Fruit fly (Drosophila melanogaster): ENCODE results near the gene wor.
A peak's percentile ranks its signal among the peaks of the same experiment; 100 is the strongest.

The wor gene

dm6 chr2L:15386075-15386474, 39.3 kb downstream of the wor start (continued):
- TF ChIP-seq CG17802 (tag; optimal IDR thresholded peaks at IDR 0.05) (no peak), GATAe (GFP tag; conservative IDR thresholded peaks at IDR 0.05) (no peak), Gsc (GFP tag; IDR thresholded peaks at IDR 0.05) (no peak), CG2678 (tag; optimal IDR thresholded peaks at IDR 0.05) (peak; percentile 15), HmgD (GFP tag; optimal IDR thresholded peaks at IDR 0.05) (no peak), CG3065 (GFP tag; optimal IDR thresholded peaks at IDR 0.05) (no peak), HLHmδ (GFP tag; optimal IDR thresholded peaks at IDR 0.05) (no peak), trem (tag; optimal IDR thresholded peaks at IDR 0.05) (peak; percentile 21), fu2 (GFP tag; optimal IDR thresholded peaks at IDR 0.05) (no peak), CG17385 (GFP tag; optimal IDR thresholded peaks at IDR 0.05) (no peak), CG4820 (GFP tag; optimal IDR thresholded peaks at IDR 0.05) (peak; percentile 15), Opbp (GFP tag; IDR thresholded peaks at IDR 0.05; ENCODE audit: partially characterized antibody) (no peak), Mrtf (GFP tag; IDR thresholded peaks at IDR 0.05) (no peak), Deaf1 (tag; optimal IDR thresholded peaks at IDR 0.05) (no peak), lbe (GFP tag; optimal IDR thresholded peaks at IDR 0.05) (peak; percentile 70), CG17359 (tag; optimal IDR thresholded peaks at IDR 0.05) (no peak), Tbp (GFP tag; optimal IDR thresholded peaks at IDR 0.05) (no peak), ac (GFP tag; optimal IDR thresholded peaks at IDR 0.05) (no peak), CG9215 (GFP tag; IDR thresholded peaks at IDR 0.05) (no peak), CG7987 (GFP tag; optimal IDR thresholded peaks at IDR 0.05) (no peak), H2.0 (GFP tag; IDR thresholded peaks at IDR 0.05) (no peak), Ssrp (tag; optimal IDR thresholded peaks at IDR 0.05) (no peak), Blimp-1 (GFP tag; optimal IDR thresholded peaks at IDR 0.05) (peak; percentile 26), CG6854 (GFP tag; optimal IDR thresholded peaks at IDR 0.05) (no peak), CG7928 (GFP tag; optimal IDR thresholded peaks at IDR 0.05) (no peak), CG12744 (GFP tag; optimal IDR thresholded peaks at IDR 0.05) (no peak), CG6689 (GFP tag; IDR thresholded peaks at IDR 0.05) (0 out of 2 replicates have a peak, but pooled peaks have one; percentile 36), TFAM (GFP tag; optimal IDR thresholded peaks at IDR 0.05) (no peak), CG5953 (GFP tag; IDR thresholded peaks at IDR 0.05) (no peak), CG6654 (GFP tag; optimal IDR thresholded peaks at IDR 0.05) (no peak), CG2199 (GFP tag; IDR thresholded peaks at IDR 0.05) (no peak), Oaz (GFP tag; IDR thresholded peaks at IDR 0.05) (no peak), CG18262 (tag; optimal IDR thresholded peaks at IDR 0.05) (peak; percentile 48), CkIIα-i1 (GFP tag; IDR thresholded peaks at IDR 0.05) (no peak), odd (GFP tag; optimal IDR thresholded peaks at IDR 0.05) (no peak), CG10979 (tag; optimal IDR thresholded peaks at IDR 0.05) (peak; percentile 54), CG11504 (tag; optimal IDR thresholded peaks at IDR 0.05) (peak; percentile 9), nmo (GFP tag; optimal IDR thresholded peaks at IDR 0.05) (peak; percentile 27), CG15601 (tag; optimal IDR thresholded peaks at IDR 0.05) (no peak), slp2 (GFP tag; optimal IDR thresholded peaks at IDR 0.05) (no peak), Taf1 (GFP tag; IDR thresholded peaks at IDR 0.05) (no peak), Pdp1 (GFP tag; optimal IDR thresholded peaks at IDR 0.05) (no peak), bsh (GFP tag; optimal IDR thresholded peaks at IDR 0.05) (peak; percentile 24 to 32), Xrp1 (GFP tag; IDR thresholded peaks at IDR 0.05) (peak; percentile 66; the same call in 1 of the 2 replicates), gcm2 (GFP tag; optimal IDR thresholded peaks at IDR 0.05) (no peak), Atf6 (GFP tag; IDR thresholded peaks at IDR 0.05) (no peak), CG15514 (GFP tag; optimal IDR thresholded peaks at IDR 0.05) (no peak), kah (GFP tag; optimal IDR thresholded peaks at IDR 0.05) (no peak), CG4854 (GFP tag; optimal IDR thresholded peaks at IDR 0.05) (no peak), Med (GFP tag) (no peak), dan (GFP tag; IDR thresholded peaks at IDR 0.05) (no peak)

Measured in whole organism, embryonic.